Fruit fly (Drosophila melanogaster) whole organism, embryonic: Measurements from ENCODE around the gene CG11980.

Experiments
- Atf3 ChIP-seq: fragments of 200-800 bp; sonication (Bioruptor generic); optimal IDR thresholded peaks from 3 replicates; lab custom pipeline; 2016; ENCODE audit warnings: missing biosample characterization, missing genetic modification characterization
- Bgb ChIP-seq: fragments of 200-800 bp; sonication (Bioruptor generic); IDR thresholded peaks from 2 replicates; pipeline ENCODE4 v1.3.6; 2022; ENCODE audit warnings: missing biosample characterization, missing genetic modification characterization; ENCODE audit not compliant: partially characterized antibody
- CG10431 ChIP-seq: fragments of 200-800 bp; sonication (Bioruptor generic); optimal IDR thresholded peaks from 3 replicates; lab custom pipeline; 2018; ENCODE audit warnings: missing biosample characterization, mild to moderate bottlenecking, missing genetic modification characterization
- CG10543 ChIP-seq: fragments of 200-800 bp; sonication (Bioruptor generic); optimal IDR thresholded peaks from 3 replicates; lab custom pipeline; 2017; ENCODE audit warnings: missing biosample characterization, mild to moderate bottlenecking, missing genetic modification characterization, moderate library complexity
- CG11504 ChIP-seq: fragments of 200-800 bp; sonication (Bioruptor generic); optimal IDR thresholded peaks from 3 replicates; lab custom pipeline; 2019; ENCODE audit warnings: missing biosample characterization, mild to moderate bottlenecking, missing genetic modification characterization, moderate library complexity
- CG12104 ChIP-seq: fragments of 200-800 bp; sonication (Bioruptor generic); optimal IDR thresholded peaks from 3 replicates; lab custom pipeline; 2016; ENCODE audit warnings: missing biosample characterization, missing genetic modification characterization
- CG12155 ChIP-seq: fragments of 200-800 bp; sonication (Bioruptor generic); optimal IDR thresholded peaks from 3 replicates; lab custom pipeline; 2016; ENCODE audit warnings: missing biosample characterization, missing genetic modification characterization
- CG17328 ChIP-seq: fragments of 200-800 bp; sonication (Bioruptor generic); IDR thresholded peaks from 2 replicates; pipeline ENCODE4 v1.3.6; 2022; ENCODE audit warnings: missing biosample characterization, missing genetic modification characterization
- CG2129 ChIP-seq: fragments of 200-800 bp; sonication (Bioruptor generic); IDR thresholded peaks from 2 replicates; pipeline ENCODE4 v1.3.6; 2022; ENCODE audit warnings: missing biosample characterization, missing genetic modification characterization; ENCODE audit not compliant: partially characterized antibody
- CG2889 ChIP-seq: fragments of 200-800 bp; sonication (Bioruptor generic); IDR thresholded peaks from 3 replicates; pipeline ENCODE4 v1.3.6; 2022; ENCODE audit warnings: missing biosample characterization, missing genetic modification characterization
- CG30020 ChIP-seq: fragments of 200-800 bp; optimal IDR thresholded peaks from 2 replicates; lab custom pipeline; 2019; ENCODE audit warnings: missing biosample characterization, mild to moderate bottlenecking, missing genetic modification characterization, moderate library complexity
- CG3163 ChIP-seq: fragments of 200-800 bp; sonication (Bioruptor generic); optimal IDR thresholded peaks from 3 replicates; lab custom pipeline; 2016; ENCODE audit warnings: missing biosample characterization, missing genetic modification characterization
- CG3407 ChIP-seq: fragments of 200-800 bp; sonication (Bioruptor generic); optimal IDR thresholded peaks from 2 replicates; lab custom pipeline; 2018; ENCODE audit warnings: missing biosample characterization, mild to moderate bottlenecking, missing genetic modification characterization
- CG3838 ChIP-seq: fragments of 200-800 bp; sonication (Bioruptor generic); optimal IDR thresholded peaks from 3 replicates; lab custom pipeline; 2016; ENCODE audit warnings: missing biosample characterization, missing genetic modification characterization
- CG4328 ChIP-seq: fragments of 200-800 bp; sonication (Bioruptor generic); optimal IDR thresholded peaks from 3 replicates; lab custom pipeline; 2017; ENCODE audit warnings: missing biosample characterization, missing genetic modification reagents, missing genetic modification characterization
- CG4360 ChIP-seq: fragments of 200-800 bp; sonication (Bioruptor generic); IDR thresholded peaks from 2 replicates; pipeline ENCODE4 v1.3.6; 2022; ENCODE audit warnings: missing biosample characterization, missing genetic modification characterization
- CG6689 ChIP-seq: fragments of 200-800 bp; sonication (Bioruptor generic); IDR thresholded peaks from 2 replicates; pipeline ENCODE4 v1.3.6; 2022; ENCODE audit warnings: missing biosample characterization, missing genetic modification characterization
- CG9437 ChIP-seq: fragments of 200-800 bp; sonication (Bioruptor generic); optimal IDR thresholded peaks from 2 replicates; lab custom pipeline; 2018; ENCODE audit warnings: missing biosample characterization, mild to moderate bottlenecking, missing genetic modification characterization
- CG9932 ChIP-seq: fragments of 200-800 bp; sonication (Bioruptor generic); IDR thresholded peaks from 2 replicates; pipeline ENCODE4 v1.3.6; 2022; ENCODE audit warnings: missing biosample characterization, missing genetic modification characterization
- CoRest ChIP-seq: fragments of 200-800 bp; sonication (Bioruptor generic); optimal IDR thresholded peaks from 3 replicates; lab custom pipeline; 2018; ENCODE audit warnings: missing biosample characterization, mild to moderate bottlenecking, missing genetic modification characterization, moderate library complexity
- Drgx ChIP-seq: fragments of 200-800 bp; sonication (Bioruptor generic); IDR thresholded peaks from 2 replicates; pipeline ENCODE4 v1.3.6; 2022; ENCODE audit warnings: missing biosample characterization, missing genetic modification characterization
- Gsc ChIP-seq: fragments of 200-800 bp; sonication (Bioruptor generic); IDR thresholded peaks from 2 replicates; pipeline ENCODE4 v1.3.6; 2022; ENCODE audit warnings: missing biosample characterization, missing genetic modification characterization
- Hr39 ChIP-seq: fragments of >200 bp; optimal IDR thresholded peaks from 2 replicates; lab custom pipeline; 2017
- Hr78 ChIP-seq, 2 experiments: fragments of 200-800 bp in 1 of 2; fragments of >200 bp in 1 of 2; sonication (Bioruptor generic) in 1 of 2; optimal IDR thresholded peaks; 2 replicates each; lab custom pipeline; 2017 to 2019; ENCODE audit warnings: missing biosample characterization in 2 of 2, missing genetic modification characterization in 2 of 2, mild to moderate bottlenecking in 1 of 2, moderate library complexity in 1 of 2
- Lpt ChIP-seq: fragments of >200 bp; optimal IDR thresholded peaks from 2 replicates; lab custom pipeline; 2018; ENCODE audit warnings: missing biosample characterization, missing genetic modification characterization
- Mrtf ChIP-seq: fragments of 200-800 bp; sonication (Bioruptor generic); IDR thresholded peaks from 3 replicates; pipeline ENCODE4 v1.3.6; 2022; ENCODE audit warnings: missing biosample characterization, missing genetic modification characterization
- Nf-YB ChIP-seq: fragments of 200-800 bp; sonication (Bioruptor generic); optimal IDR thresholded peaks from 3 replicates; lab custom pipeline; 2019; ENCODE audit warnings: missing biosample characterization, mild to moderate bottlenecking, missing genetic modification characterization, moderate library complexity
- Opbp ChIP-seq: fragments of 200-800 bp; sonication (Bioruptor generic); IDR thresholded peaks from 3 replicates; pipeline ENCODE4 v1.3.6; 2022; ENCODE audit warnings: missing biosample characterization, missing genetic modification characterization; ENCODE audit not compliant: partially characterized antibody
- Optix ChIP-seq: fragments of 200-800 bp; sonication (Bioruptor generic); IDR thresholded peaks from 3 replicates; pipeline ENCODE4 v1.3.6; 2022; ENCODE audit warnings: missing biosample characterization, missing genetic modification characterization
- Pdp1 ChIP-seq, 2 experiments: fragments of 200-800 bp; sonication (Bioruptor generic); optimal IDR thresholded peaks; 3 replicates each; lab custom pipeline; 2016; ENCODE audit warnings: missing biosample characterization in 2 of 2, missing genetic modification characterization in 2 of 2, mild to moderate bottlenecking in 1 of 2, moderate library complexity in 1 of 2
- Spps ChIP-seq: fragments of 200-800 bp; sonication (Bioruptor generic); optimal IDR thresholded peaks from 2 replicates; lab custom pipeline; 2018; ENCODE audit warnings: missing biosample characterization, mild to moderate bottlenecking, missing genetic modification characterization
- Sry-δ ChIP-seq: fragments of 200-800 bp; sonication (Bioruptor generic); optimal IDR thresholded peaks from 2 replicates; lab custom pipeline; 2016; ENCODE audit warnings: missing biosample characterization, missing genetic modification characterization
- Taf1 ChIP-seq: fragments of 200-800 bp; sonication (Bioruptor generic); IDR thresholded peaks from 2 replicates; pipeline ENCODE4 v1.3.6; 2022; ENCODE audit warnings: missing biosample characterization, missing genetic modification characterization
- ash1 ChIP-seq: fragments of 200-800 bp; sonication (Bioruptor generic); optimal IDR thresholded peaks from 2 replicates; lab custom pipeline; 2018; ENCODE audit warnings: missing biosample characterization, mild to moderate bottlenecking, missing genetic modification characterization
- bbx ChIP-seq: fragments of 200-800 bp; sonication (Bioruptor generic); IDR thresholded peaks from 2 replicates; pipeline ENCODE4 v1.3.6; 2022; ENCODE audit warnings: missing biosample characterization, missing genetic modification characterization; ENCODE audit not compliant: partially characterized antibody
- br ChIP-seq: fragments of >200 bp; optimal IDR thresholded peaks from 2 replicates; lab custom pipeline; 2017
- emc ChIP-seq: fragments of 200-800 bp; sonication (Bioruptor generic); optimal IDR thresholded peaks from 2 replicates; lab custom pipeline; 2016; ENCODE audit warnings: missing biosample characterization, missing genetic modification characterization
- fd96Cb ChIP-seq: fragments of 200-800 bp; sonication (Bioruptor generic); optimal IDR thresholded peaks from 2 replicates; lab custom pipeline; 2018; ENCODE audit warnings: missing biosample characterization, mild to moderate bottlenecking, missing genetic modification characterization, moderate library complexity
- gsb ChIP-seq: fragments of 200-800 bp; sonication (Bioruptor generic); IDR thresholded peaks from 2 replicates; pipeline ENCODE4 v1.3.6; 2022; ENCODE audit warnings: missing biosample characterization, missing genetic modification characterization
- ham ChIP-seq: fragments of 200-800 bp; sonication (Bioruptor generic); IDR thresholded peaks from 2 replicates; pipeline ENCODE4 v1.3.6; 2022; ENCODE audit warnings: missing biosample characterization, missing genetic modification characterization
- kah ChIP-seq: fragments of 200-800 bp; sonication (Bioruptor generic); optimal IDR thresholded peaks from 2 replicates; lab custom pipeline; 2018; ENCODE audit warnings: missing biosample characterization, mild to moderate bottlenecking, missing genetic modification characterization
- kay ChIP-seq: fragments of 200-800 bp; sonication (Bioruptor generic); optimal IDR thresholded peaks from 2 replicates; lab custom pipeline; 2016; ENCODE audit warnings: missing biosample characterization, missing genetic modification characterization
- lilli ChIP-seq: fragments of 200-800 bp; sonication (Bioruptor generic); optimal IDR thresholded peaks from 3 replicates; lab custom pipeline; 2016; ENCODE audit warnings: missing biosample characterization, missing genetic modification characterization
- otp ChIP-seq: fragments of 200-800 bp; sonication (Bioruptor generic); IDR thresholded peaks from 3 replicates; pipeline ENCODE4, ENCODE4 v1.3.6; 2022; ENCODE audit warnings: missing biosample characterization, missing genetic modification characterization
- pros ChIP-seq: fragments of 200-800 bp; sonication (Bioruptor generic); optimal IDR thresholded peaks from 3 replicates; lab custom pipeline; 2019; ENCODE audit warnings: missing biosample characterization, mild to moderate bottlenecking, missing genetic modification characterization, moderate library complexity
- pum ChIP-seq: fragments of 200-800 bp; sonication (Bioruptor generic); optimal IDR thresholded peaks from 2 replicates; lab custom pipeline; 2016; ENCODE audit warnings: missing biosample characterization, missing genetic modification characterization
- ranshi ChIP-seq: fragments of 200-800 bp; sonication (Bioruptor generic); IDR thresholded peaks from 2 replicates; pipeline ENCODE4 v1.3.6; 2022; ENCODE audit warnings: missing biosample characterization, missing genetic modification characterization
- ro ChIP-seq: fragments of 200-800 bp; sonication (Bioruptor generic); IDR thresholded peaks from 2 replicates; pipeline ENCODE4 v1.3.6; 2022; ENCODE audit warnings: missing biosample characterization, missing genetic modification characterization
- toy ChIP-seq: fragments of 200-800 bp; sonication (Bioruptor generic); IDR thresholded peaks from 2 replicates; pipeline ENCODE4 v1.3.6; 2022; ENCODE audit warnings: missing biosample characterization, missing genetic modification characterization
- usp ChIP-seq: fragments of >200 bp; optimal IDR thresholded peaks from 2 replicates; lab custom pipeline; 2017; ENCODE audit warnings: missing biosample characterization, missing genetic modification characterization
- vnd ChIP-seq: fragments of 200-800 bp; sonication (Bioruptor generic); IDR thresholded peaks from 3 replicates; pipeline ENCODE4 v1.3.6; 2022; ENCODE audit warnings: missing biosample characterization, missing genetic modification characterization; ENCODE audit not compliant: partially characterized antibody

The CG11980 gene

dm6 chr3R:9051937-9052680 is 48.3 kb downstream of the CG11980 start, which contains the start of gene Kdm2 (continued):
- no peak for TF ChIP-seq pros
- TF ChIP-seq Bgb: no peak
- no peak for TF ChIP-seq br (lab: Kevin White, UChicago)
- TF ChIP-seq CG9437 (GFP tag; lab: Kevin White, UChicago): no peak
- no peak for TF ChIP-seq Atf3 (GFP tag; lab: Kevin White, UChicago)
- no peak for TF ChIP-seq CG3407 (GFP tag; lab: Kevin White, UChicago)
- TF ChIP-seq fd96Cb (tag; lab: Kevin White, UChicago): no peak
- no peak for TF ChIP-seq emc (GFP tag; lab: Kevin White, UChicago)
- no peak for TF ChIP-seq Lpt
- TF ChIP-seq Pdp1 (GFP tag; optimal IDR thresholded peaks at IDR 0.05; lab: Kevin White, UChicago): peak in 1 of 2 experiments; percentile 19
- TF ChIP-seq CG11504: peak; percentile 42
- no peak for TF ChIP-seq Hr39 (lab: Kevin White, UChicago)
- TF ChIP-seq CG10543: no peak
- TF ChIP-seq lilli (GFP tag; lab: Kevin White, UChicago): peak; percentile 7
- TF ChIP-seq ash1 (GFP tag; lab: Kevin White, UChicago): no peak
- TF ChIP-seq kay: no peak
- TF ChIP-seq gsb (GFP tag; lab: Robert Waterston, UW): no peak
- no peak for TF ChIP-seq otp (GFP tag; lab: Robert Waterston, UW)
- TF ChIP-seq Drgx (GFP tag; lab: Robert Waterston, UW): no peak
- TF ChIP-seq CG12104: no peak
- TF ChIP-seq toy (GFP tag; lab: Robert Waterston, UW): no peak
- no peak for TF ChIP-seq CoRest (tag; lab: Kevin White, UChicago)
- no peak for TF ChIP-seq CG9932 (GFP tag; lab: Robert Waterston, UW)
- TF ChIP-seq Gsc (GFP tag; lab: Robert Waterston, UW): no peak
- no peak for TF ChIP-seq ham (GFP tag; lab: Robert Waterston, UW)
- TF ChIP-seq CG12155 (GFP tag; lab: Kevin White, UChicago): peak; percentile 12
- no peak for TF ChIP-seq Nf-YB (GFP tag; lab: Kevin White, UChicago)
- TF ChIP-seq Mrtf (GFP tag; lab: Robert Waterston, UW): no peak
- no peak for TF ChIP-seq Hr78 (GFP tag; optimal IDR thresholded peaks at IDR 0.05; lab: Kevin White, UChicago)
- TF ChIP-seq kah (GFP tag; lab: Kevin White, UChicago): no peak
- TF ChIP-seq CG2129 (GFP tag; lab: Robert Waterston, UW): no peak
- TF ChIP-seq CG6689: no peak
- no peak for TF ChIP-seq CG3838 (GFP tag; lab: Kevin White, UChicago)
- TF ChIP-seq usp (GFP tag; lab: Kevin White, UChicago): no peak
- no peak for TF ChIP-seq Opbp
- no peak for TF ChIP-seq Optix (GFP tag; lab: Robert Waterston, UW)
- no peak for TF ChIP-seq ro (GFP tag; lab: Robert Waterston, UW)
- TF ChIP-seq CG10431 (GFP tag; lab: Kevin White, UChicago): peak; percentile 51
- no peak for TF ChIP-seq CG2889
- no peak for TF ChIP-seq CG17328 (GFP tag; lab: Robert Waterston, UW)
- no peak for TF ChIP-seq Taf1 (GFP tag; lab: Robert Waterston, UW)
- peak; percentile 18 for TF ChIP-seq CG30020 (tag; lab: Kevin White, UChicago)
- TF ChIP-seq ranshi (GFP tag; lab: Robert Waterston, UW): no peak
- no peak for TF ChIP-seq Spps (tag; lab: Kevin White, UChicago)
- TF ChIP-seq CG4360 (GFP tag; lab: Robert Waterston, UW): no peak
- no peak for TF ChIP-seq CG4328 (GFP tag; lab: Kevin White, UChicago)
- no peak for TF ChIP-seq pum
- TF ChIP-seq CG3163 (GFP tag; lab: Kevin White, UChicago): no peak
- TF ChIP-seq Sry-δ (GFP tag; lab: Kevin White, UChicago): no peak
- no peak for TF ChIP-seq bbx (GFP tag; lab: Robert Waterston, UW)
- TF ChIP-seq vnd (GFP tag; lab: Robert Waterston, UW): no peak
